Worm (Caenorhabditis elegans) whole organism, young adult: Measurements from ENCODE around the gene ZK228.3.

Experiments used
- B0035.1 ChIP-seq: sonication (generic microtip); optimal IDR thresholded peaks from 2 replicates; lab custom pipeline; 2016; ENCODE audit warnings: missing genetic modification characterization, mild to moderate bottlenecking, missing compliant biosample characterization, missing genotype, missing genetic modification reagents
- aptf-3 ChIP-seq: fragments of 200-800 bp; sonication (Bioruptor generic); IDR thresholded peaks from 2 replicates; pipeline ENCODE4 v1.3.6; 2022; ENCODE audit warnings: missing genetic modification characterization, missing compliant biosample characterization
- ccch-3 ChIP-seq: fragments of 200-800 bp; sonication (Bioruptor generic); optimal IDR thresholded peaks from 2 replicates; lab custom pipeline; 2018; ENCODE audit warnings: mild to moderate bottlenecking, missing genetic modification characterization, missing compliant biosample characterization
- dpl-1 ChIP-seq: fragments of 150-350 bp; optimal IDR thresholded peaks from 2 replicates; lab custom pipeline; 2014; ENCODE audit warnings: missing biosample characterization, missing genetic modification reagents, missing genetic modification characterization
- lsy-27 ChIP-seq: sonication (generic microtip); optimal IDR thresholded peaks from 2 replicates; lab custom pipeline; 2017; ENCODE audit warnings: missing genetic modification characterization, mild to moderate bottlenecking, missing compliant biosample characterization, antibody characterized with exemption, missing genotype, borderline replicate concordance; ENCODE audit not compliant: insufficient read depth
- mes-4 ChIP-seq: sonication (generic microtip); optimal IDR thresholded peaks from 2 replicates; lab custom pipeline; 2016; ENCODE audit warnings: missing genotype, missing genetic modification characterization, missing compliant biosample characterization
- nhr-90 ChIP-seq: sonication (generic microtip); optimal IDR thresholded peaks from 2 replicates; lab custom pipeline; 2016; ENCODE audit warnings: missing genotype, mild to moderate bottlenecking, missing genetic modification characterization, missing compliant biosample characterization
- pha-4 ChIP-seq: fragments of 150-350 bp; sonication (generic microtip); optimal IDR thresholded peaks from 2 replicates; lab custom pipeline; 2014; ENCODE audit warnings: missing biosample characterization, missing genetic modification reagents, missing genetic modification characterization
- rpc-1 ChIP-seq, 2 experiments: fragments of 150-350 bp in 1 of 2; sonication (generic microtip) in 1 of 2; optimal IDR thresholded peaks; 2 replicates each; lab custom pipeline; 2014 to 2018; ENCODE audit warnings: missing biosample characterization in 1 of 2, missing genetic modification characterization in 1 of 2, missing genetic modification reagents in 1 of 2, missing genotype in 1 of 2
- sea-2 ChIP-seq: fragments of 200-800 bp; sonication (Bioruptor generic); IDR thresholded peaks from 2 replicates; pipeline ENCODE4 v1.3.6; 2022; ENCODE audit warnings: missing genetic modification characterization, missing compliant biosample characterization

- TF ChIP-seq ccch-3 (GFP tag; lab: Kevin White, UChicago) (no peak), sea-2 (GFP tag; lab: Robert Waterston, UW) (no peak), nhr-90 (tag; lab: Kevin White, UChicago) (no peak), rpc-1 (optimal IDR thresholded peaks at IDR 0.05; lab: Kevin White, UChicago) (no peak), rpc-1 (tag; optimal IDR thresholded peaks at IDR 0.05; lab: Kevin White, UChicago) (no peak), dpl-1 (GFP tag; lab: Kevin White, UChicago) (no peak), B0035.1 (no peak), aptf-3 (GFP tag; lab: Robert Waterston, UW) (no peak), pha-4 (tag; lab: Kevin White, UChicago) (no peak), lsy-27 (no peak), mes-4 (tag; lab: Kevin White, UChicago) (no peak)
Observed at ce11 chrV:18430826-18431225, 30.2 kb downstream of the ZK228.3 start.
